Worm (Caenorhabditis elegans) whole organism, mixed stage, embryonic: ENCODE results near the gene mpk-2.

Experiments used
- blmp-1 ChIP-seq: fragments of 150-350 bp; optimal IDR thresholded peaks from 2 replicates; lab custom pipeline; 2014; ENCODE audit warnings: missing biosample characterization, missing genetic modification characterization
- ceh-39 ChIP-seq: fragments of 150-350 bp; optimal IDR thresholded peaks from 2 replicates; lab custom pipeline; 2014; ENCODE audit warnings: missing biosample characterization, missing genetic modification characterization
- cnd-1 ChIP-seq: fragments of 200-800 bp; sonication (Bioruptor generic); optimal IDR thresholded peaks from 2 replicates; lab custom pipeline; 2018; ENCODE audit warnings: mild to moderate bottlenecking, missing genetic modification characterization, missing compliant biosample characterization
- mls-2 ChIP-seq: sonication (generic microtip); optimal IDR thresholded peaks from 2 replicates; lab custom pipeline; 2016; ENCODE audit warnings: mild to moderate bottlenecking, missing genetic modification characterization, moderate library complexity, missing compliant biosample characterization
- nhr-12 ChIP-seq: fragments of 150-350 bp; optimal IDR thresholded peaks from 2 replicates; lab custom pipeline; 2014; ENCODE audit warnings: missing biosample characterization, missing genetic modification characterization

ce11 chrII:5142619-5143018 lies 38.7 kb downstream of the mpk-2 start, which contains the start of gene F58A6.1:
- no peak for TF ChIP-seq mls-2 (tag; lab: Kevin White, UChicago)
- no peak for TF ChIP-seq nhr-12 (tag; lab: Kevin White, UChicago)
- no peak for TF ChIP-seq cnd-1
- TF ChIP-seq blmp-1 (tag; lab: Kevin White, UChicago) = no peak
- no peak for TF ChIP-seq ceh-39 (tag; lab: Kevin White, UChicago)
